Fruit fly (Drosophila melanogaster): ENCODE data around the gene CG15468.

- TF ChIP-seq Abd-B (GFP tag; optimal IDR thresholded peaks at IDR 0.05) (no peak), CG9705 (GFP tag; optimal IDR thresholded peaks at IDR 0.05) (no peak), foxo (GFP tag; optimal IDR thresholded peaks at IDR 0.05) (no peak), psq (GFP tag; optimal IDR thresholded peaks at IDR 0.05) (no peak), h (GFP tag; optimal IDR thresholded peaks at IDR 0.05) (no peak), br (GFP tag; optimal IDR thresholded peaks at IDR 0.05) (no peak), rgr (GFP tag; optimal IDR thresholded peaks at IDR 0.05) (no peak), fru (GFP tag; optimal IDR thresholded peaks at IDR 0.05) (no peak), Hr78 (GFP tag; optimal IDR thresholded peaks at IDR 0.05) (no peak), sage (GFP tag; optimal IDR thresholded peaks at IDR 0.05) (no peak), GATAd (GFP tag; optimal IDR thresholded peaks at IDR 0.05) (no peak), dmrt93B (GFP tag; optimal IDR thresholded peaks at IDR 0.05) (no peak)
Measured at dm6 chrX:4982430-4982829, 21.5 kb upstream of the CG15468 start.

Data from whole organism, wandering third instar larva.